Fruit fly (Drosophila melanogaster) Kc167 (cell line): ENCODE results near the gene CG9806.

ENCODE experiments used
- Sin3A ChIP-seq: fragments of >200 bp; optimal IDR thresholded peaks from 2 replicates; lab custom pipeline; 2018; ENCODE audit warnings: missing external identifiers
- h ChIP-seq: fragments of >200 bp; optimal IDR thresholded peaks from 3 replicates; lab custom pipeline; 2018; ENCODE audit warnings: missing external identifiers
- psq ChIP-seq: fragments of >200 bp; optimal IDR thresholded peaks from 2 replicates; lab custom pipeline; 2017; ENCODE audit warnings: missing external identifiers

DNA sequence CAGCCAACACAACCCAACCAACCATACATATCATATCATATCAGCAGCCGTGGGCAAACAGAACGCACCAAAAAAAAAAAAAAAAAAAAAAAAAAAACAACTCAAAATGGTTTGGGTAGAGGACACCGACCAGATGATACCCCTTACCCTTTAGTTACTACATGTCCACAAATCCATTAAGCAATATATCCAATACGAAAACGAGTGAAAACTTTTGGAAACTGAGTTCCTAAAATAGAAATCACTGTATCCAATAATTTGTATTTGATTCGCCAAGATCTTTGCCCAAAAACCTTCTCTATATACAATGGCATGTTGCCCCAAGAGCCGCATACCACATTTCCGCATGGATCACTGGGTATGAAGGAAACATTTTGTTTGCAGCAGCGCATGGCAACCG lies 45.4 kb downstream of the CG9806 start:
- TF ChIP-seq h (lab: Kevin White, UChicago) (no peak), psq (lab: Kevin White, UChicago) (no peak), Sin3A (lab: Kevin White, UChicago) (no peak)
